Worm (Caenorhabditis elegans) whole organism, L3 larva: ENCODE data around the gene meg-3.

ENCODE experiments used
- ama-1 ChIP-seq: fragments of 150-350 bp; optimal IDR thresholded peaks from 2 replicates; lab custom pipeline; 2018
- lin-39 ChIP-seq: fragments of 150-350 bp; optimal IDR thresholded peaks from 2 replicates; lab custom pipeline; 2018; ENCODE audit warnings: missing biosample characterization, missing genetic modification reagents, missing genetic modification characterization
- nhr-11 ChIP-seq: fragments of 150-350 bp; optimal IDR thresholded peaks from 2 replicates; lab custom pipeline; 2014; ENCODE audit warnings: missing biosample characterization, missing genetic modification characterization

DNA sequence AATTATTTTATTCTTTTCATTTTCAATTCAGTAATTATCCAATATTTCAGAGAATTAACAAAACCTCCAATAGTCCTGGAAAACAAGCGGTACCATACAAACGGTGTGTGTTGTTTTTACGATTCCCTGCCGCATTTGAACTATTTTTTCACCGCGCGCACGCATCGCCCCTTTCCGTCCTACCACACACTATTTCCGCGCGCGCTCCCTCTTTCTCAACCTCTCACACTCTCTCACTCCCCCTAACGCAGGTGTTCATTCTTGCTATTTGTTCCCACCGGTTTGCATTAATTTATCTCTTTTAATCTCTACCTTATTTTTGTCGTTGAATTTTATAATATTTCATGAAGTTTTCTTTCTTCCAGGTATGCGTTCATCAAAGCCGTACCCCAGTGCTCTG lies 11.7 kb downstream of the meg-3 start, which contains the start of gene F52D2.12:
- TF ChIP-seq lin-39 (no peak), ama-1 (lab: Kevin White, UChicago) (no peak), nhr-11 (tag; lab: Kevin White, UChicago) (no peak)
